Fruit fly (Drosophila melanogaster): ENCODE results near the gene CG13408.

DNA sequence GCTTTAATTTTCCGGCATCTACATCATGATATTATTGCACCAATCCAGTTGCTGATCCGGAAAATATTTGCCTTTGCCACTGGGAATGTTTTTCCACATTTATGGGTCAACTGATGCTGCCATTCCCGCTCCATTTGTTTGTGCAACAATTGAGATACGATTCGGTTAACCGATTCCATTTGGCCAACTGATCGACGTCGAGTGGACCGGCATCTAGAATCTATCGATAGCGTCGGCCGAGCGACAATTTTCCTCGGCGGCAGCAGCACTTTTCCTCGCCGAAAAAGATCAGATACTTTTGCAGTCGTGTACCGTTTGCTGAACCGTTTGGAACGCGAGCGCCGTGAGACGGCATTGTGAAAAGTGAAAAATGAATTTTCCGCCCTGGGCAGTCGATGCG is 39.6 kb downstream of the CG13408 start, which contains the start of gene CG42390:
- TF ChIP-seq Dll (optimal IDR thresholded peaks at IDR 0.05) = no peak
- TF ChIP-seq psq (optimal IDR thresholded peaks at IDR 0.05) = no peak
- no peak for TF ChIP-seq usp (GFP tag; optimal IDR thresholded peaks at IDR 0.05)
- no peak for TF ChIP-seq pan (optimal IDR thresholded peaks at IDR 0.05)
- TF ChIP-seq CG8478 (optimal IDR thresholded peaks at IDR 0.05) = no peak

All from whole organism.